Worm (Caenorhabditis elegans) whole organism, L1 larva: ENCODE results near the gene sru-12.

ENCODE experiments used
- C04F5.9 ChIP-seq: sonication (generic microtip); optimal IDR thresholded peaks from 2 replicates; lab custom pipeline; 2016; ENCODE audit warnings: missing genetic modification characterization, missing compliant biosample characterization
- C16A3.4 ChIP-seq: fragments of 150-350 bp; optimal IDR thresholded peaks from 2 replicates; lab custom pipeline; 2014; ENCODE audit warnings: missing biosample characterization, missing genetic modification characterization
- F16B12.6 ChIP-seq: fragments of 150-350 bp; optimal IDR thresholded peaks from 2 replicates; lab custom pipeline; 2014; ENCODE audit warnings: missing biosample characterization, missing genetic modification characterization
- aha-1 ChIP-seq: fragments of 150-350 bp; optimal IDR thresholded peaks from 2 replicates; lab custom pipeline; 2014; ENCODE audit warnings: missing biosample characterization, missing genetic modification characterization
- ceh-63 ChIP-seq: fragments of 200-800 bp; sonication (Bioruptor generic); optimal IDR thresholded peaks from 2 replicates; lab custom pipeline; 2018; ENCODE audit warnings: mild to moderate bottlenecking, missing genetic modification characterization, missing compliant biosample characterization
- efl-1 ChIP-seq, 4 experiments: fragments of 150-350 bp; optimal IDR thresholded peaks in 3 of 4; peaks in 1 of 4; 1 replicate in 1 of 4; 2 replicates in 3 of 4; lab custom pipeline; 2014; ENCODE audit warnings: missing biosample characterization in 2 of 4, missing genetic modification characterization in 2 of 4, missing genetic modification reagents in 2 of 4
- efl-3 ChIP-seq: fragments of 200-800 bp; sonication (Bioruptor generic); optimal IDR thresholded peaks from 2 replicates; lab custom pipeline; 2018; ENCODE audit warnings: mild to moderate bottlenecking, missing genetic modification characterization, missing compliant biosample characterization
- egl-27 ChIP-seq, 2 experiments: fragments of 150-350 bp in 1 of 2; sonication (generic microtip); optimal IDR thresholded peaks; 3 replicates each; lab custom pipeline; 2017 to 2018; ENCODE audit warnings: missing biosample characterization in 2 of 2, missing genetic modification characterization in 2 of 2, missing genetic modification reagents in 2 of 2
- ets-5 ChIP-seq: fragments of 200-800 bp; sonication (Bioruptor generic); IDR thresholded peaks from 2 replicates; pipeline ENCODE4 v1.3.6; 2022; ENCODE audit warnings: missing genetic modification characterization, missing compliant biosample characterization
- fkh-10 ChIP-seq: sonication (generic microtip); optimal IDR thresholded peaks from 2 replicates; lab custom pipeline; 2017; ENCODE audit warnings: missing biosample characterization, missing genetic modification reagents, missing genetic modification characterization
- hlh-17 ChIP-seq: fragments of 200-800 bp; sonication (Bioruptor generic); optimal IDR thresholded peaks from 2 replicates; lab custom pipeline; 2018; ENCODE audit warnings: missing genetic modification characterization, mild to moderate bottlenecking, missing compliant biosample characterization, moderate library complexity, borderline replicate concordance
- hlh-4 ChIP-seq: sonication (generic microtip); optimal IDR thresholded peaks from 2 replicates; lab custom pipeline; 2016; ENCODE audit warnings: mild to moderate bottlenecking, missing genetic modification characterization, missing compliant biosample characterization
- hpl-2 ChIP-seq: fragments of 150-350 bp; optimal IDR thresholded peaks from 2 replicates; lab custom pipeline; 2014; ENCODE audit warnings: missing biosample characterization, missing genetic modification reagents, missing genetic modification characterization
- irx-1 ChIP-seq: sonication (generic microtip); optimal IDR thresholded peaks from 2 replicates; lab custom pipeline; 2016; ENCODE audit warnings: missing genetic modification characterization, missing compliant biosample characterization
- isw-1 ChIP-seq: fragments of 200-800 bp; sonication (Bioruptor generic); IDR thresholded peaks from 2 replicates; pipeline ENCODE4 v1.3.6; 2022; ENCODE audit warnings: missing genetic modification characterization, missing compliant biosample characterization
- jun-1 ChIP-seq: fragments of 150-350 bp; optimal IDR thresholded peaks from 2 replicates; lab custom pipeline; 2014; ENCODE audit warnings: missing biosample characterization, missing genetic modification reagents, missing genetic modification characterization
- lin-15B ChIP-seq: fragments of 150-350 bp; sonication (generic microtip); optimal IDR thresholded peaks from 3 replicates; lab custom pipeline; 2014; ENCODE audit warnings: missing biosample characterization, missing genetic modification characterization
- lin-39 ChIP-seq: fragments of 150-350 bp; optimal IDR thresholded peaks from 2 replicates; lab custom pipeline; 2014; ENCODE audit warnings: missing biosample characterization, missing genetic modification reagents, missing genetic modification characterization
- lsy-2 ChIP-seq, 2 experiments: fragments of 150-350 bp; optimal IDR thresholded peaks; 2 replicates each; lab custom pipeline; 2014; ENCODE audit warnings: missing biosample characterization in 2 of 2, missing genetic modification characterization in 2 of 2
- mdl-1 ChIP-seq, 2 experiments: fragments of 150-350 bp; optimal IDR thresholded peaks; 2 replicates each; lab custom pipeline; 2014 to 2017; ENCODE audit warnings: missing biosample characterization in 2 of 2, missing genetic modification characterization in 2 of 2, inconsistent platforms in 1 of 2
- nhr-11 ChIP-seq: fragments of 150-350 bp; optimal IDR thresholded peaks from 2 replicates; lab custom pipeline; 2014; ENCODE audit warnings: missing biosample characterization, missing genetic modification characterization
- nhr-12 ChIP-seq: sonication (generic microtip); optimal IDR thresholded peaks from 2 replicates; lab custom pipeline; 2017; ENCODE audit warnings: missing biosample characterization, missing genetic modification characterization
- nhr-19 ChIP-seq: fragments of 200-800 bp; sonication (Bioruptor generic); conservative IDR thresholded peaks from 2 replicates; pipeline ENCODE4 v1.3.6; 2022; ENCODE audit warnings: missing genetic modification characterization, missing compliant biosample characterization
- nhr-20 ChIP-seq: sonication (generic microtip); optimal IDR thresholded peaks from 2 replicates; lab custom pipeline; 2016; ENCODE audit warnings: mild to moderate bottlenecking, missing genetic modification characterization, missing compliant biosample characterization
- nhr-77 ChIP-seq: fragments of 150-350 bp; optimal IDR thresholded peaks from 2 replicates; lab custom pipeline; 2014; ENCODE audit warnings: missing biosample characterization, missing genetic modification characterization
- nhr-85 ChIP-seq: sonication (generic microtip); peaks from one replicate; lab custom pipeline; 2016; ENCODE audit warnings: missing genetic modification characterization, inconsistent platforms, missing compliant biosample characterization
- skn-1 ChIP-seq: fragments of 150-350 bp; optimal IDR thresholded peaks from 2 replicates; lab custom pipeline; 2014; ENCODE audit warnings: missing biosample characterization, missing genetic modification characterization
- snpc-4 ChIP-seq: fragments of 150-350 bp; optimal IDR thresholded peaks from 2 replicates; lab custom pipeline; 2014; ENCODE audit warnings: missing biosample characterization, missing genetic modification characterization
- sptf-1 ChIP-seq: fragments of 150-350 bp; optimal IDR thresholded peaks from 2 replicates; lab custom pipeline; 2014; ENCODE audit warnings: missing biosample characterization, missing genetic modification characterization
- sup-37 ChIP-seq: fragments of 200-800 bp; sonication (Bioruptor generic); optimal IDR thresholded peaks from 2 replicates; lab custom pipeline; 2018; ENCODE audit warnings: mild to moderate bottlenecking, missing genetic modification characterization, missing compliant biosample characterization
- unc-86 ChIP-seq: sonication (generic microtip); optimal IDR thresholded peaks from 2 replicates; lab custom pipeline; 2016; ENCODE audit warnings: missing genetic modification characterization, missing compliant biosample characterization
- ztf-11 ChIP-seq, 2 experiments: sonication (generic microtip); optimal IDR thresholded peaks; 2 replicates each; lab custom pipeline; 2016 to 2017; ENCODE audit warnings: missing genetic modification characterization in 2 of 2, missing biosample characterization in 1 of 2, missing compliant biosample characterization in 1 of 2
- ztf-4 ChIP-seq: fragments of 150-350 bp; optimal IDR thresholded peaks from 2 replicates; lab custom pipeline; 2014; ENCODE audit warnings: missing biosample characterization, missing genetic modification characterization

sru-12 gene

ce11 chrIV:13582909-13583308 lies at the start of gene sru-12:
TSS of gene sru-12 (plus strand) at chrIV:13583209.
- TF ChIP-seq unc-86 (tag; lab: Kevin White, UChicago) (no peak), snpc-4 (tag; lab: Kevin White, UChicago) (no peak)

- TF ChIP-seq mdl-1 (tag; optimal IDR thresholded peaks at IDR 0.05; lab: Kevin White, UChicago) (no peak), sup-37 (no peak), skn-1 (tag; lab: Kevin White, UChicago) (no peak), nhr-20 (tag; lab: Kevin White, UChicago) (no peak), efl-3 (GFP tag; lab: Kevin White, UChicago) (no peak), C04F5.9 (no peak), lsy-2 (tag; optimal IDR thresholded peaks at IDR 0.05; lab: Kevin White, UChicago) (peak; percentile 50 to 85), ztf-4 (tag; lab: Kevin White, UChicago) (no peak), C16A3.4 (tag; lab: Kevin White, UChicago) (no peak), snpc-4 (tag; lab: Kevin White, UChicago) (no peak), aha-1 (tag; lab: Kevin White, UChicago) (no peak), nhr-77 (tag; lab: Kevin White, UChicago) (no peak), F16B12.6 (tag; lab: Kevin White, UChicago) (peak; percentile 66)
Measured at ce11 chrIV:13538901-13539300, 44.1 kb upstream of the sru-12 start.

- TF ChIP-seq hlh-17: no peak
- TF ChIP-seq aha-1 (tag; lab: Kevin White, UChicago): no peak
- no peak for TF ChIP-seq F16B12.6 (tag; lab: Kevin White, UChicago)
- no peak for TF ChIP-seq mdl-1 (tag; optimal IDR thresholded peaks at IDR 0.05; lab: Kevin White, UChicago)
- no peak for TF ChIP-seq efl-1 (optimal IDR thresholded peaks at IDR 0.05; lab: Kevin White, UChicago)
- peak in 1 of 2 experiments; percentile 66 for TF ChIP-seq efl-1 (GFP tag; optimal IDR thresholded peaks at IDR 0.05 in 1 of 2; lab: Kevin White, UChicago)
Measured at ce11 chrIV:13540165-13540564, 42.8 kb upstream of the sru-12 start, which contains the start of gene rsd-2. TSS of gene rsd-2 (minus strand) at chrIV:13540265.

- TF ChIP-seq efl-1 (optimal IDR thresholded peaks at IDR 0.05; lab: Kevin White, UChicago) (no peak), efl-1 (GFP tag; optimal IDR thresholded peaks at IDR 0.05 in 1 of 2; lab: Kevin White, UChicago) (no peak), nhr-12 (tag; lab: Kevin White, UChicago) (no peak), egl-27 (tag; optimal IDR thresholded peaks at IDR 0.05; lab: Kevin White, UChicago) (no peak), jun-1 (tag; lab: Kevin White, UChicago) (no peak), irx-1 (no peak), nhr-85 (tag; lab: Kevin White, UChicago) (no peak), fkh-10 (GFP tag; lab: Kevin White, UChicago) (no peak), isw-1 (no peak), nhr-19 (GFP tag; lab: Robert Waterston, UW) (no peak), sptf-1 (tag; lab: Kevin White, UChicago) (no peak), nhr-11 (tag; lab: Kevin White, UChicago) (no peak), C04F5.9 (no peak), lin-39 (no peak), lin-15B (no peak), ztf-11 (tag; optimal IDR thresholded peaks at IDR 0.05; lab: Kevin White, UChicago) (no peak), ets-5 (GFP tag; lab: Robert Waterston, UW) (no peak)
Measured at ce11 chrIV:13548188-13548587, 34.8 kb upstream of the sru-12 start, which contains the start of gene F52G2.3. TSS of gene F52G2.3 (minus strand) at chrIV:13548230.

ce11 chrIV:13549350-13549749 lies 33.7 kb upstream of the sru-12 start:
- TF ChIP-seq hlh-4 (tag; lab: Kevin White, UChicago): peak; percentile 15
- TF ChIP-seq ceh-63 (GFP tag; lab: Kevin White, UChicago): no peak
- TF ChIP-seq nhr-19 (GFP tag; lab: Robert Waterston, UW): no peak
- no peak for TF ChIP-seq hpl-2 (GFP tag; lab: Kevin White, UChicago)
- TF ChIP-seq, all 84 proteins: peak for 1
